Worm (Caenorhabditis elegans): Measurements from ENCODE around the gene trpp-11.

Gene trpp-11

DNA sequence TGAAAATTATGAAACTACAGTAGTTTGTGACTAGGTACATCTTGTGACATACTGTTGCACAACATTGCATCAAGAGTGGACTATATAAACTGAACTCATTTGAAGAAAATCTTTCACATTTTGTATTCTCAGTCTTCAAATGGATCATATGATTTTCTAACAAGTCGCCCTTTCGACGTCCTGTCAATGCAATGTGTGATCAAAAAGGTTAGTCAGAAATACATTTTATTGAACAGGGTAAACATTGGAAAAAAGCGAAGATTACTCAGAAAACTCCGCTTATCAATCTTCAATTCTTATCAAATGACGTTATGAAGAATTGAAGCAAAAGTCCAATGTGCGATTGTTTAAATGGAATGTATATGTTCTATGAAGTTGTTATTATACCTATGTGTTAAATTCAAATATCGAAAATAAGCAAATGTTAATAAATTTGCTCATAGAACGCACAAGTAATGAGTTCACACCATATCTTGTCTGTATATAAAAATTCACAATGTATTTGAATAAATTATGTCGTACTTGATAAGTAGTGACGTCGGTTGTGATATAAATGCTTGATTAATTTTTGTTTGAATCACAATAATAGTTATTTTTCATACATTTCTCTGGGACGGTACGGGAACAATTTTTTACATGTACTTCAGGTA is 38.0 kb downstream of the trpp-11 start, which contains the start of gene zip-2 (continued):
- TF ChIP-seq unc-62 (GFP tag; optimal IDR thresholded peaks at IDR 0.05), result no peak
- peak in 1 of 2 experiments; percentile 48 for TF ChIP-seq lin-35 (GFP tag; optimal IDR thresholded peaks at IDR 0.05)
- no peak for TF ChIP-seq F16B12.6 (tag; optimal IDR thresholded peaks at IDR 0.05)
- TF ChIP-seq mef-2 (tag; optimal IDR thresholded peaks at IDR 0.05), result peak; percentile 2
- TF ChIP-seq aha-1 (tag; optimal IDR thresholded peaks at IDR 0.05), result no peak

DNA sequence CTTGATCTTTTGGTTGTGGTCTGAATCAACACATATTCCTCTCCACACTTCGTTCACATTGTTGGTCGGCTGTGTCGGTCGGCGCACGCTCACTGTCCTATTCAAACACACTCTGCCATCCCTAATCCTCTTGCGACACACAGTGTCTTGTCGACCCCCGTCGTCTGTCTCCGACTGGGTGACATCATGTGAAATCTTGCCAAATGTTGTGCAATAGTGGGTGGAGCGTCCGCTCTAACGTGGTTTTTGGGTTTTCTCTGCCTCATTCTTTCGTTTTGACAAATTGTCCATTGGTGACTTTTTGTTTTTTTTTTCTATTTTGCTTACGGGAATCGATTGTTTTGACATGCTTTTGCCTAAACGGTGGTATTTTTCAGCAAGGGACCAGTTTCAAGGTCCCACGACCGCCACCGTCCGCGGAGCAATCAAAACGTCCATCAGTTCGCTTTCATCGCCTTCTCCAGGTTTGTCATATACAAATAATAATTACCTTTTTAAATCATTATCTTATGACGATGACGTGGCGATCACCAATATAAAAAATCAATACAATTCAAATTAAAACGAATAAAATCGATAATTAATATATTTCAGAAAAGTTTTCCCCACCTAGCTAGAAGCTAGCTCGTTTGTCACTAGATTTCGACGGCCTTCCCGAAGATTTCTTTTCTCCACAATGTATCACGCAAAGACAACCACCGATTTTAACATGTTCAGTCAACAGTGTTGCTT is 38.9 kb downstream of the trpp-11 start:
- TF ChIP-seq ceh-90 (tag; optimal IDR thresholded peaks at IDR 0.05) (peak; percentile 43), nhr-19 (GFP tag; conservative IDR thresholded peaks at IDR 0.05) (peak; percentile 83), C34B4.2 (tag; optimal IDR thresholded peaks at IDR 0.05) (no peak), fkh-10 (GFP tag; optimal IDR thresholded peaks at IDR 0.05) (peak; percentile 81), snpc-4 (tag; optimal IDR thresholded peaks at IDR 0.05) (peak; percentile 80), alr-1 (tag; optimal IDR thresholded peaks at IDR 0.05; ENCODE audit: borderline replicate concordance) (no peak), nhr-76 (tag; optimal IDR thresholded peaks at IDR 0.05) (no peak), hlh-4 (tag; optimal IDR thresholded peaks at IDR 0.05) (no peak), sup-37 (GFP tag; optimal IDR thresholded peaks at IDR 0.05) (peak; percentile 45), unc-30 (tag; optimal IDR thresholded peaks at IDR 0.05) (no peak), lin-35 (GFP tag; optimal IDR thresholded peaks at IDR 0.05) (peak; percentile 79 to 89), sox-4 (tag; optimal IDR thresholded peaks at IDR 0.05) (no peak), nhr-12 (tag; optimal IDR thresholded peaks at IDR 0.05) (no peak), vab-15 (tag; optimal IDR thresholded peaks at IDR 0.05) (no peak), ceh-63 (GFP tag; optimal IDR thresholded peaks at IDR 0.05) (no peak), lsy-2 (tag; optimal IDR thresholded peaks at IDR 0.05) (peak; percentile 81 to 95), fos-1 (tag; optimal IDR thresholded peaks at IDR 0.05) (peak; percentile 85), nhr-84 (tag; optimal IDR thresholded peaks at IDR 0.05) (no peak), nhr-237 (tag; optimal IDR thresholded peaks at IDR 0.05) (peak; percentile 90), unc-98 (GFP tag; IDR thresholded peaks at IDR 0.05) (no peak; the same call in 1 of the 2 replicates), nhr-71 (tag; optimal IDR thresholded peaks at IDR 0.05) (peak; percentile 97), C16A3.4 (tag; optimal IDR thresholded peaks at IDR 0.05) (peak; percentile 94), ama-1 (optimal IDR thresholded peaks at IDR 0.05) (peak; percentile 80), lin-14 (GFP tag; optimal IDR thresholded peaks at IDR 0.05) (peak; percentile 99), aly-2 (tag; optimal IDR thresholded peaks at IDR 0.05) (peak; percentile 55), lin-15B (tag; optimal IDR thresholded peaks at IDR 0.05) (no peak), nhr-90 (tag; optimal IDR thresholded peaks at IDR 0.05; ENCODE audit: poor library complexity) (peak; percentile 84), hlh-17 (GFP tag; optimal IDR thresholded peaks at IDR 0.05; ENCODE audit: borderline replicate concordance) (no peak), tlp-1 (tag; optimal IDR thresholded peaks at IDR 0.05) (no peak), ceh-8 (GFP tag; optimal IDR thresholded peaks at IDR 0.05) (peak; percentile 32), C04F5.9 (tag; optimal IDR thresholded peaks at IDR 0.05) (no peak), ztf-4 (tag; optimal IDR thresholded peaks at IDR 0.05) (peak; percentile 37), ces-1 (GFP tag; optimal IDR thresholded peaks at IDR 0.05) (no peak), nhr-85 (tag) (peak; percentile 97), swsn-7 (tag; optimal IDR thresholded peaks at IDR 0.05) (peak; percentile 93), Y116A8C.19 (tag; optimal IDR thresholded peaks at IDR 0.05; ENCODE audit: borderline replicate concordance) (no peak), elt-2 (tag; optimal IDR thresholded peaks at IDR 0.05) (peak; percentile 63), mdl-1 (tag; optimal IDR thresholded peaks at IDR 0.05) (peak in 1 of 2 experiments; percentile 97), nhr-47 (tag; optimal IDR thresholded peaks at IDR 0.05) (peak; percentile 91), unc-62 (GFP tag; optimal IDR thresholded peaks at IDR 0.05) (no peak), ceh-88 (GFP tag; IDR thresholded peaks at IDR 0.05) (peak; percentile 45; the same call in 1 of the 2 replicates), egl-13 (tag; optimal IDR thresholded peaks at IDR 0.05) (peak; percentile 54), xbp-1 (tag; optimal IDR thresholded peaks at IDR 0.05) (peak; percentile 82), dpl-1 (GFP tag; optimal IDR thresholded peaks at IDR 0.05) (peak; percentile 67 to 68 (median 67)), isw-1 (GFP tag; IDR thresholded peaks at IDR 0.05) (peak; percentile 83), nhr-20 (tag; optimal IDR thresholded peaks at IDR 0.05) (peak; percentile 91)

Measured in whole organism, L1 larva.